Fruit fly (Drosophila melanogaster): ENCODE measurements around the gene CG14963.

CG14963 gene

DNA sequence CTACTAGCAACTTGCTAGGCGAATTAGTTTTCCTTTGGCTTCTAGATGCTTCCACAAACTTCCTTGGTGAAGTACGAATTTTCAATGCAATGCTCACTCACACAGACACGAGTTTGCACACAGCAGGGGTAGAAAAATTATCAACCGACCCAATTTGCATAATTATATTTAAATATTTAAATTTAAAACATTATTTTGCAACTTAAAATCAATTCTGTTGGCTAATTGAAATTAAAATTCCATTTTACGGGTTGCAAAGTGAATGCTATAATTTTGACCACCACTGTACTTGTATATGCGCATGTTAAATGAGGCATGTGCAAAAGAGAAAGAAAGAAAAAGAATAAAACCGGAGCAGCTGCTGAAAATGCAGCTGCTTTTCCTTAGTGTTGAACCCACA, 21.7 kb upstream of the CG14963 start (continued):
- TF ChIP-seq tna (GFP tag; IDR thresholded peaks at IDR 0.05; ENCODE audit: partially characterized antibody), result no peak
- peak; percentile 94 for TF ChIP-seq Hmr (GFP tag; optimal IDR thresholded peaks at IDR 0.05)
- TF ChIP-seq nerfin-1 (tag; optimal IDR thresholded peaks at IDR 0.05), result peak; percentile 82
- peak; percentile 95 for TF ChIP-seq gcm (GFP tag; optimal IDR thresholded peaks at IDR 0.05)
- TF ChIP-seq psq (GFP tag; optimal IDR thresholded peaks at IDR 0.05), result peak; percentile 75
- TF ChIP-seq so (GFP tag; IDR thresholded peaks at IDR 0.05), result peak; percentile 93
- peak; percentile 90 for TF ChIP-seq ap (GFP tag; IDR thresholded peaks at IDR 0.05)
- TF ChIP-seq HmgD (GFP tag; optimal IDR thresholded peaks at IDR 0.05), result no peak
- peak; percentile 28 for TF ChIP-seq CG34376 (GFP tag; optimal IDR thresholded peaks at IDR 0.05)
- no peak for TF ChIP-seq h (optimal IDR thresholded peaks at IDR 0.05)
- TF ChIP-seq NfI (GFP tag; optimal IDR thresholded peaks at IDR 0.05), result peak; percentile 93
- peak; percentile 13 for TF ChIP-seq CG9609 (GFP tag; optimal IDR thresholded peaks at IDR 0.05)
- TF ChIP-seq Bteb2 (GFP tag; optimal IDR thresholded peaks at IDR 0.05), result peak; percentile 52
- TF ChIP-seq CG13296 (GFP tag; optimal IDR thresholded peaks at IDR 0.05), result peak; percentile 92
- TF ChIP-seq CG12219 (GFP tag; optimal IDR thresholded peaks at IDR 0.05), result peak; percentile 92
- peak; percentile 96 for TF ChIP-seq fd96Cb (tag; optimal IDR thresholded peaks at IDR 0.05)
- TF ChIP-seq ac (GFP tag; optimal IDR thresholded peaks at IDR 0.05), result peak; percentile 89
- peak; percentile 68 for TF ChIP-seq schlank (tag; optimal IDR thresholded peaks at IDR 0.05)
- TF ChIP-seq CG15269 (tag; optimal IDR thresholded peaks at IDR 0.05), result peak; percentile 96
- peak; percentile 83 for TF ChIP-seq klu (GFP tag; IDR thresholded peaks at IDR 0.05)
- peak; percentile 2 for TF ChIP-seq pfk (GFP tag; optimal IDR thresholded peaks at IDR 0.05)
- TF ChIP-seq Ptx1 (GFP tag; IDR thresholded peaks at IDR 0.05), result peak; percentile 95
- TF ChIP-seq HHEX (GFP tag; optimal IDR thresholded peaks at IDR 0.05), result peak; percentile 94
- peak in 1 of 3 experiments; percentile 88 for TF ChIP-seq lola (GFP tag; optimal IDR thresholded peaks at IDR 0.05)
- peak; percentile 88 for TF ChIP-seq tio (GFP tag; optimal IDR thresholded peaks at IDR 0.05)
- TF ChIP-seq CG18599 (GFP tag; optimal IDR thresholded peaks at IDR 0.05), result peak; percentile 96
- TF ChIP-seq CG8765 (GFP tag; IDR thresholded peaks at IDR 0.05), result peak; percentile 81
- TF ChIP-seq pan (optimal IDR thresholded peaks at IDR 0.05), result no peak
- peak in 1 of 2 experiments; percentile 97 for TF ChIP-seq pan (GFP tag; optimal IDR thresholded peaks at IDR 0.05 in 1 of 2, IDR thresholded peaks at IDR 0.05 in 1 of 2)
- TF ChIP-seq HLHmδ (GFP tag; optimal IDR thresholded peaks at IDR 0.05), result no peak
- peak; percentile 86 for TF ChIP-seq CG6683 (GFP tag; optimal IDR thresholded peaks at IDR 0.05)
- TF ChIP-seq C15 (GFP tag; IDR thresholded peaks at IDR 0.05), result peak; percentile 79; the same call in 2 of the 3 replicates
- TF ChIP-seq br (optimal IDR thresholded peaks at IDR 0.05), result no peak
- TF ChIP-seq CG2116 (GFP tag; optimal IDR thresholded peaks at IDR 0.05), result peak; percentile 66
- peak; percentile 95 for TF ChIP-seq CG17361 (GFP tag; IDR thresholded peaks at IDR 0.05)
- TF ChIP-seq CoRest (tag; optimal IDR thresholded peaks at IDR 0.05), result peak; percentile 92
- no peak for TF ChIP-seq CG2129 (GFP tag; IDR thresholded peaks at IDR 0.05; ENCODE audit: partially characterized antibody)
- TF ChIP-seq CG18262 (tag; optimal IDR thresholded peaks at IDR 0.05), result peak; percentile 95
- peak; percentile 81 for TF ChIP-seq lilli (GFP tag; optimal IDR thresholded peaks at IDR 0.05)
- peak; percentile 83 for TF ChIP-seq CG15011 (GFP tag; optimal IDR thresholded peaks at IDR 0.05)
- peak; percentile 94 for TF ChIP-seq Meics (GFP tag; optimal IDR thresholded peaks at IDR 0.05)
- TF ChIP-seq fd102C (GFP tag; optimal IDR thresholded peaks at IDR 0.05), result peak; percentile 85
- peak; percentile 91 for TF ChIP-seq CG2875 (GFP tag; optimal IDR thresholded peaks at IDR 0.05)
- TF ChIP-seq CG6689 (GFP tag; IDR thresholded peaks at IDR 0.05), result peak; percentile 94
- peak; percentile 42 for TF ChIP-seq pnt (GFP tag; optimal IDR thresholded peaks at IDR 0.05)
- TF ChIP-seq CG13287 (GFP tag; IDR thresholded peaks at IDR 0.05; ENCODE audit: partially characterized antibody), result no peak
- peak; percentile 87 for TF ChIP-seq CG4707 (GFP tag; optimal IDR thresholded peaks at IDR 0.05)
- peak; percentile 81 for TF ChIP-seq CG13123 (GFP tag; optimal IDR thresholded peaks at IDR 0.05)
- no peak for TF ChIP-seq prd (optimal IDR thresholded peaks at IDR 0.05)
- peak; percentile 97 for TF ChIP-seq prd (GFP tag; IDR thresholded peaks at IDR 0.05)
- TF ChIP-seq CG10543 (GFP tag; optimal IDR thresholded peaks at IDR 0.05), result peak; percentile 59
